Worm (Caenorhabditis elegans): ENCODE measurements around the gene K01A11.1.

The K01A11.1 gene

DNA sequence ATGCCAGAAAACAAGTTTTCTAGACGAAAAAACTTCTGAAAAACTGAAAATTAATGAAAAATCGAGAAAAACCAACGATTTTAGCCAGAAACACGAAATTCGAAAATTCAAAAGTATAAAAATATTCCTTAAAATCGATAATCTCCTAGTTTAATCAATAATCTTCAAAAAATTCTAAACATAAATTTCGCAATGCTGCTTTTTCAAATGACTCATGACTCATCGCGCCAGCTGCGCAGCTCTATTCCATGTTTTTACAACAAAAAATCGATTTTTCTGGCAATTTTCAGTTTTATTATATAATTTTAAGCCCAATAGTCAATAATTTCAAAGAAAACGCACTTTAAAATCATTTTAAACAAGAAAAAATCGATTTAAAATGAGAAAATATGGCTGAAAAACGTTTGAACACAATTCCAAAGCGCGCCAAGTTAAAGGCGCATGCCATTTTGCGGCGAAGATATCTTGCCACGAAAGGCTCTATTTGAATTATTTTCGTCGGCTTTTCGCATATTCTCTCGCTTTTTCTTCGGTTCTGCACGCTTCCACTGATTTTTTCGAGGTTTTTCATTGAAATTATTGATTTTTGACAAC is 35.3 kb downstream of the K01A11.1 start, which contains the start of gene cri-3 (continued):
- no peak for TF ChIP-seq D1046.2 (GFP tag; IDR thresholded peaks at IDR 0.05)
- TF ChIP-seq madf-9 (GFP tag; conservative IDR thresholded peaks at IDR 0.05), result no peak
- TF ChIP-seq ceh-82 (tag; optimal IDR thresholded peaks at IDR 0.05), result no peak
- no peak for TF ChIP-seq lin-39 (tag; optimal IDR thresholded peaks at IDR 0.05)
- no peak for TF ChIP-seq gei-8 (GFP tag; optimal IDR thresholded peaks at IDR 0.05)
- TF ChIP-seq madf-5 (GFP tag; IDR thresholded peaks at IDR 0.05), result no peak

DNA sequence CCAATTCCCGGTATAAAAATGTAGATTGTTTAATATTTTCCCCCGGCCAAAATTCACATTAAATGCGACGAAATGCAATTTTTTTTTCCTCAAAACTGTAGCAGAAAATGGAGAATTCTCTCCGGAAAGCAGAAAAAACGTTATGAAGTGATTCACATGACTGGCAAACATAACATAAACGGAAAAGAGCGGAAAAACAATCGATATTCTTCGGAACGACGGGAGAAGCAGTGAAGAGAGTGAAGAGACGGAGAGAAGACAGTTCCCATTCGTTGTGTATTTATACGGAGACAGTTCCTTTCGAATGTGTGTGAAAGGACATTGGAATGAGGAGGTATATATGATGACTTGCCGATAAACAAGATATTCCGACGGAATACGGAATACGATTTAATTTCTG is 36.2 kb downstream of the K01A11.1 start:
- TF ChIP-seq Y75B8A.6 (GFP tag; IDR thresholded peaks at IDR 0.05), result no peak
- no peak for TF ChIP-seq nhr-111 (GFP tag; optimal IDR thresholded peaks at IDR 0.05)
- TF ChIP-seq dpl-1 (GFP tag; optimal IDR thresholded peaks at IDR 0.05), result no peak
- TF ChIP-seq attf-4 (tag; optimal IDR thresholded peaks at IDR 0.05), result no peak
- no peak for TF ChIP-seq Y48G9A.11 (GFP tag; IDR thresholded peaks at IDR 0.05)
- no peak for TF ChIP-seq unc-62 (GFP tag; optimal IDR thresholded peaks at IDR 0.05 in 1 of 2)
- TF ChIP-seq unc-62 (tag; optimal IDR thresholded peaks at IDR 0.05), result no peak
- TF ChIP-seq lsy-2 (tag; optimal IDR thresholded peaks at IDR 0.05), result peak in 1 of 2 experiments; percentile 31
- TF ChIP-seq zip-11 (GFP tag; IDR thresholded peaks at IDR 0.05), result no peak
- TF ChIP-seq D1046.2 (GFP tag; IDR thresholded peaks at IDR 0.05), result no peak
- TF ChIP-seq egl-27 (tag; optimal IDR thresholded peaks at IDR 0.05), result no peak
- TF ChIP-seq nhr-10 (tag; optimal IDR thresholded peaks at IDR 0.05), result no peak
- peak; percentile 5 for TF ChIP-seq mep-1 (tag; optimal IDR thresholded peaks at IDR 0.05)
- peak; percentile 19 for TF ChIP-seq mes-2 (tag; optimal IDR thresholded peaks at IDR 0.05; ENCODE audit: poor library complexity, severe bottlenecking)
- TF ChIP-seq ceh-20 (GFP tag; IDR thresholded peaks at IDR 0.05), result no peak
- TF ChIP-seq F26F4.8 (GFP tag; conservative IDR thresholded peaks at IDR 0.05), result no peak
- peak; percentile 31 for TF ChIP-seq ceh-28 (tag; optimal IDR thresholded peaks at IDR 0.05)
- TF ChIP-seq ceh-62 (tag; optimal IDR thresholded peaks at IDR 0.05), result no peak
- TF ChIP-seq ama-1 (optimal IDR thresholded peaks at IDR 0.05), result no peak
- TF ChIP-seq nhr-6 (tag; optimal IDR thresholded peaks at IDR 0.05), result no peak
- no peak for TF ChIP-seq dmd-8 (GFP tag; IDR thresholded peaks at IDR 0.05)
- TF ChIP-seq lin-39 (tag; optimal IDR thresholded peaks at IDR 0.05), result no peak
- TF ChIP-seq ztf-11 (tag; optimal IDR thresholded peaks at IDR 0.05), result no peak
- TF ChIP-seq gei-8 (GFP tag; optimal IDR thresholded peaks at IDR 0.05), result no peak
- no peak for TF ChIP-seq skn-1 (tag; optimal IDR thresholded peaks at IDR 0.05)
- TF ChIP-seq mdl-1 (tag; optimal IDR thresholded peaks at IDR 0.05), result no peak
- TF ChIP-seq dve-1 (tag; optimal IDR thresholded peaks at IDR 0.05; ENCODE audit: insufficient read depth), result peak; percentile 16
- no peak for TF ChIP-seq aly-2 (tag; optimal IDR thresholded peaks at IDR 0.05)
- TF ChIP-seq nhr-48 (tag; optimal IDR thresholded peaks at IDR 0.05), result no peak
- TF ChIP-seq sdz-12 (GFP tag; optimal IDR thresholded peaks at IDR 0.05), result no peak
- no peak for TF ChIP-seq daf-19 (GFP tag; conservative IDR thresholded peaks at IDR 0.05)
- TF ChIP-seq nhr-11 (tag; optimal IDR thresholded peaks at IDR 0.05), result no peak
- TF ChIP-seq zag-1 (tag; optimal IDR thresholded peaks at IDR 0.05), result no peak
- TF ChIP-seq hlh-30 (tag; optimal IDR thresholded peaks at IDR 0.05; ENCODE audit: insufficient read depth), result peak; percentile 49
- TF ChIP-seq T20F7.1 (GFP tag; optimal IDR thresholded peaks at IDR 0.05), result no peak

DNA sequence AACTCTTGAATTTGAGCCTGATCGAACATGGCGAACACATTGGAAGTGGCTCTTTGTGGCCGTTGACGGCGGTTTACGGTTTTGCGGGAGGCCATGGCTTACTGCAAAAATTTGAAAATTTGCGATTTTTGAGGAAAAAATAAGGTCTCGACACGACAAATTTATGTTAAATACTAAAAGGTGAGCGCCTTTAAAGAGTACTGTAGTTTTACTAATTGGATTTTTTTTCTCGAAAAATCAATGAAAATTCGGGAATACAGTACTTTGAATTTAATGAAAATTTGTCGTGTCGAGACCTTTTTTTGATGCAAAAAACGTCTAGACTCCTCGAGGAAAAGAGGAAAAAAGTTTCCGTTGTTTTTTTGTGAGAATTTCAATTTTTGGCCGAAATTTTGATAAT is 37.6 kb downstream of the K01A11.1 start, which contains the start of gene mlc-4:
Gene mlc-4 (minus strand): TSS at position 101 of the 400 bp plus-strand sequence.
- TF ChIP-seq ZK337.2 (GFP tag; IDR thresholded peaks at IDR 0.05) (no peak), F44E2.7 (GFP tag; IDR thresholded peaks at IDR 0.05) (no peak), saeg-2 (GFP tag; IDR thresholded peaks at IDR 0.05) (no peak), ceh-82 (tag; optimal IDR thresholded peaks at IDR 0.05) (no peak), R02D3.7 (tag; optimal IDR thresholded peaks at IDR 0.05) (no peak), unc-130 (GFP tag; optimal IDR thresholded peaks at IDR 0.05) (no peak), unc-62 (GFP tag; optimal IDR thresholded peaks at IDR 0.05 in 1 of 2) (no peak), unc-62 (tag; optimal IDR thresholded peaks at IDR 0.05) (no peak), snpc-1.2 (GFP tag; IDR thresholded peaks at IDR 0.05) (no peak), mep-1 (tag; optimal IDR thresholded peaks at IDR 0.05) (no peak), spr-1 (tag; optimal IDR thresholded peaks at IDR 0.05) (no peak), nhr-42 (GFP tag; IDR thresholded peaks at IDR 0.05) (no peak), jun-1 (tag; optimal IDR thresholded peaks at IDR 0.05) (no peak), Y105C5A.15 (GFP tag; IDR thresholded peaks at IDR 0.05) (no peak), hlh-11 (tag; optimal IDR thresholded peaks at IDR 0.05) (no peak), ZK546.5 (tag; optimal IDR thresholded peaks at IDR 0.05) (no peak), daf-12 (tag; optimal IDR thresholded peaks at IDR 0.05) (no peak)

Measured in whole organism, L4 larva.